Fruit fly (Drosophila melanogaster) whole organism, embryonic: ENCODE measurements around the gene CG46460.

Experiments
- Blimp-1 ChIP-seq: fragments of 200-800 bp; sonication (Bioruptor generic); optimal IDR thresholded peaks from 3 replicates; lab custom pipeline; 2018; ENCODE audit warnings: missing biosample characterization, missing genetic modification characterization, mild to moderate bottlenecking, moderate library complexity, missing genetic modification reagents
- CG10979 ChIP-seq: fragments of 200-800 bp; sonication (Bioruptor generic); optimal IDR thresholded peaks from 2 replicates; lab custom pipeline; 2018; ENCODE audit warnings: missing biosample characterization, mild to moderate bottlenecking, missing genetic modification characterization, moderate library complexity
- CG13424 ChIP-seq: fragments of 200-800 bp; sonication (Bioruptor generic); optimal IDR thresholded peaks from 2 replicates; lab custom pipeline; 2019; ENCODE audit warnings: missing biosample characterization, mild to moderate bottlenecking, missing genetic modification characterization, moderate library complexity
- CG31365 ChIP-seq: fragments of 200-800 bp; sonication (Bioruptor generic); optimal IDR thresholded peaks from 2 replicates; lab custom pipeline; 2018; ENCODE audit warnings: missing biosample characterization, mild to moderate bottlenecking, missing genetic modification characterization
- CG42726 ChIP-seq: fragments of 200-800 bp; sonication (Bioruptor generic); IDR thresholded peaks from 2 replicates; pipeline ENCODE4 v1.3.6; 2022; ENCODE audit warnings: missing biosample characterization, missing genetic modification characterization; ENCODE audit not compliant: partially characterized antibody
- CG4328 ChIP-seq: fragments of 200-800 bp; sonication (Bioruptor generic); optimal IDR thresholded peaks from 3 replicates; lab custom pipeline; 2017; ENCODE audit warnings: missing biosample characterization, missing genetic modification reagents, missing genetic modification characterization
- Fer3 ChIP-seq: fragments of 200-800 bp; sonication (Bioruptor generic); optimal IDR thresholded peaks from 2 replicates; lab custom pipeline; 2018; ENCODE audit warnings: missing biosample characterization, mild to moderate bottlenecking, missing genetic modification characterization, moderate library complexity
- Jarid2 ChIP-seq: fragments of 200-800 bp; sonication (Bioruptor generic); optimal IDR thresholded peaks from 3 replicates; lab custom pipeline; 2017; ENCODE audit warnings: mild to moderate bottlenecking, missing biosample characterization, missing genetic modification reagents, missing genetic modification characterization
- Kr ChIP-seq: fragments of 200-800 bp; sonication (Bioruptor generic); optimal IDR thresholded peaks from 2 replicates; lab custom pipeline; 2017; ENCODE audit warnings: missing biosample characterization, mild to moderate bottlenecking, missing genetic modification characterization
- bigmax ChIP-seq: fragments of 200-800 bp; sonication (Bioruptor generic); optimal IDR thresholded peaks from 2 replicates; lab custom pipeline; 2018; ENCODE audit warnings: missing biosample characterization, mild to moderate bottlenecking, missing genetic modification characterization
- bsh ChIP-seq, 2 experiments: fragments of 200-800 bp; sonication (Bioruptor generic); optimal IDR thresholded peaks; 2 replicates each; lab custom pipeline; 2017 to 2018; ENCODE audit warnings: mild to moderate bottlenecking in 2 of 2, missing biosample characterization in 2 of 2, missing genetic modification characterization in 2 of 2, moderate library complexity in 1 of 2
- dmrt99B ChIP-seq: fragments of 200-800 bp; sonication (Bioruptor generic); optimal IDR thresholded peaks from 2 replicates; lab custom pipeline; 2018; ENCODE audit warnings: missing biosample characterization, mild to moderate bottlenecking, missing genetic modification characterization, moderate library complexity
- gcm2 ChIP-seq: fragments of 200-800 bp; sonication (Bioruptor generic); optimal IDR thresholded peaks from 2 replicates; lab custom pipeline; 2016; ENCODE audit warnings: missing biosample characterization, missing genetic modification characterization

- TF ChIP-seq CG42726 (GFP tag; lab: Robert Waterston, UW) (no peak), Fer3 (no peak), Blimp-1 (GFP tag; lab: Kevin White, UChicago) (no peak), CG31365 (no peak), dmrt99B (tag; lab: Kevin White, UChicago) (no peak), bigmax (GFP tag; lab: Kevin White, UChicago) (peak; percentile 91), gcm2 (GFP tag; lab: Kevin White, UChicago) (no peak), CG4328 (GFP tag; lab: Kevin White, UChicago) (no peak), CG13424 (tag; lab: Kevin White, UChicago) (no peak), CG10979 (no peak), Kr (GFP tag; lab: Kevin White, UChicago) (no peak), bsh (GFP tag; optimal IDR thresholded peaks at IDR 0.05; lab: Kevin White, UChicago) (no peak), Jarid2 (no peak)
These were observed 26.7 kb upstream of the CG46460 start for dm6 chr3L:4253611-4254300.
